Fruit fly (Drosophila melanogaster): ENCODE data around the gene CG14015.
A peak's percentile ranks its signal among the peaks of the same experiment; 100 is the strongest.

CG14015 gene

DNA sequence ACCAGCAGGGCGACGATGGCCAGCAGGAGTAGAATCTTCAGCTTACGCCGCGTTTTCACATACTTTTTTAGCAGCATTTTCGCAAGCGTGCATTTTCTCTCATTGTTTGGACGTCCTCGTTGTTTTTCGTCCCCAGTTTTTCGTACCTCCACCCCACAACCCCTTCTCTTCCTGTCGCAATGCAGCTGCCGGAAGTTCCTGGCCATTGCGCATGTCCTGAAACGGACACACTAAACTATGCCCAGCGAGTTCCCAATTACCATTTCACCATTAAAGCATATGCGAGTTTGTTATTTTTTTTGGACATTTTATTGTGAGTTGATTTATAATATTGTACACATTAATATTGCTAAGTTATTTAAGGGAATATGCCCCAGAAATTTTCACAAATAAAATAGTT, at the start of gene CG14015:
Gene CG14015, minus strand, starts transcription at position 163 of the 400 bp plus-strand sequence.
- TF ChIP-seq CG3919 (GFP tag; optimal IDR thresholded peaks at IDR 0.05) (no peak), salr (GFP tag; optimal IDR thresholded peaks at IDR 0.05) (no peak), ss (GFP tag; optimal IDR thresholded peaks at IDR 0.05) (no peak), CG31627 (GFP tag; optimal IDR thresholded peaks at IDR 0.05) (no peak), CG8319 (GFP tag; optimal IDR thresholded peaks at IDR 0.05) (no peak), Gug (GFP tag; IDR thresholded peaks at IDR 0.05) (no peak), Ets21C (GFP tag; optimal IDR thresholded peaks at IDR 0.05) (no peak), Eip78C (GFP tag) (no peak), Sox102F (GFP tag; optimal IDR thresholded peaks at IDR 0.05) (no peak), fd85E (GFP tag; optimal IDR thresholded peaks at IDR 0.05) (no peak), CG15336 (GFP tag; IDR thresholded peaks at IDR 0.05) (no peak), Lpt (GFP tag; optimal IDR thresholded peaks at IDR 0.05) (no peak), CG6792 (GFP tag; optimal IDR thresholded peaks at IDR 0.05) (no peak), Eip93F (GFP tag; optimal IDR thresholded peaks at IDR 0.05) (no peak)

DNA sequence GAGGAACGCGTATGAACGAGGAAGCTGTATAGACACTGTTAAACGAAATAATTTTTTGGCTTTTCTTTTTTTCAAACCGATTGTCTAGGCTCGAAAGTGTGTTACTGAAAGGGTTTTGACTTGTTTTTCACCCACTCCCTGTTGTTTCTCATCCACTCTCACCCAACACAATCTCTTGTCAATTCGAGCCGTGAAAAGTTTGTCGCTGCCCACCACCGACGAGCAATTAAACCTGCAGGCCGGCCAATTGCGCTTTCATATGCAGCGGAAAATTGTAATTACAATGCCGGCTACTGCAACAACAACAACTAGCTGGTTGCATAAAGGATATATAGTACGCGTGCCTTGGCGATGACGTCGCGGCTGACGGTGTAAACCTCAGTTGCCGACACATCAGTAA, 49.3 kb upstream of the CG14015 start, which contains the start of gene CG7251:
Gene CG7251, minus strand, starts transcription at position 101 of the 400 bp plus-strand sequence.
- TF ChIP-seq Blimp-1 (GFP tag; optimal IDR thresholded peaks at IDR 0.05) (no peak), lz (GFP tag; optimal IDR thresholded peaks at IDR 0.05) (no peak), CG16779 (tag; optimal IDR thresholded peaks at IDR 0.05) (no peak), CG1621 (tag; optimal IDR thresholded peaks at IDR 0.05) (no peak), spab (GFP tag; optimal IDR thresholded peaks at IDR 0.05) (no peak), CG6792 (GFP tag; optimal IDR thresholded peaks at IDR 0.05) (no peak), dsx (GFP tag; optimal IDR thresholded peaks at IDR 0.05; ENCODE audit: poor library complexity, severe bottlenecking) (no peak), OdsH (GFP tag; optimal IDR thresholded peaks at IDR 0.05) (no peak), CG7368 (GFP tag; optimal IDR thresholded peaks at IDR 0.05) (no peak), Sox102F (GFP tag; optimal IDR thresholded peaks at IDR 0.05) (no peak), Hr39 (GFP tag; optimal IDR thresholded peaks at IDR 0.05) (no peak), CG34406 (GFP tag; optimal IDR thresholded peaks at IDR 0.05) (no peak), net (GFP tag; optimal IDR thresholded peaks at IDR 0.05) (no peak), salr (GFP tag; optimal IDR thresholded peaks at IDR 0.05) (no peak), fkh (GFP tag; optimal IDR thresholded peaks at IDR 0.05) (no peak)

DNA sequence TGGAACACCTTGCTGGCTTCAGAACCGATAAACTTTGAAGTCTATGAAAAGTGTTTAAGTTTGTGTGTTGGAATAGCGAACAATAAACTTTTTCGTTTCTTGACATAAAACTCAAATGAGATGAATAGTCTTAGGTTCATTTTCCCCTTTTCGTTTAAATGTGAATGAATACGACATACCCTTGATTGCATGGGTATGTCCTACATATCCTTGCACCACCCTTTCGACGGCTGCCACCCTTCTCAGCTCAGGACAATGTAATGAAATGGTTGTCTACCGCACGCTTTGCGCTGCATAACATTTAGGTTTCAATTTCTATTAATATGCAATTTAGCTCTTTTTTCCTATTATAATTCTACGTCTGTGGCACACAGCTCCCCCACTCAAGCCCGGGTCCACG, 42.0 kb upstream of the CG14015 start, which contains the start of gene CG14011:
Gene CG14011, minus strand, starts transcription at position 101 of the 400 bp plus-strand sequence.
- TF ChIP-seq CG11902 (GFP tag; optimal IDR thresholded peaks at IDR 0.05), result no peak
- TF ChIP-seq Sox102F (GFP tag; optimal IDR thresholded peaks at IDR 0.05), result no peak
- TF ChIP-seq svp (GFP tag), result peak; percentile 6

DNA sequence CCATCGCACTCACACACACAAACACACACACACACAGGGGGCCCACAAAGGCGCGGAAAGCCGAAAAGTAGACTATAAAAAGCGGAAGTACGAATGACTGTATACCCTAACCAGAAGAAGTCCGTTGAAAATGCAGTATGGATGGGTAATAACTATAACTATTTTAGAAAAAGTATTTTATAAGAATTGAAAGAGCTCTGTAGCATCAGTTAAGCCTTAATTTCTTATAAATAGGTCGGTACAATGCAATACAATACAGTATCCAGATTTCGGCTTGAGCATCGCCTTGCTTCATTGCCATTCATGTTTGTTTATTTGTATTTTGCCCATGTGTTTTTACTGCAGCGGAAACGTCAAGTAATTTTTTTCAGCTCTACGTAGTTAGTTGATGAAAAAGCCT, 30.5 kb upstream of the CG14015 start:
- TF ChIP-seq esn (GFP tag; optimal IDR thresholded peaks at IDR 0.05), result no peak
- TF ChIP-seq CG11294 (GFP tag; IDR thresholded peaks at IDR 0.05), result no peak
- TF ChIP-seq fkh (GFP tag; optimal IDR thresholded peaks at IDR 0.05), result no peak
- peak; percentile 57 for TF ChIP-seq CG32006 (GFP tag; optimal IDR thresholded peaks at IDR 0.05)
- peak; percentile 31 for TF ChIP-seq achi (GFP tag; optimal IDR thresholded peaks at IDR 0.05)
- peak; percentile 60; the same call in 2 of the 3 replicates for TF ChIP-seq eg (GFP tag; IDR thresholded peaks at IDR 0.05)
- TF ChIP-seq CG16779 (tag; optimal IDR thresholded peaks at IDR 0.05), result no peak
- peak; percentile 29 for TF ChIP-seq cyc (GFP tag; optimal IDR thresholded peaks at IDR 0.05)
- peak; percentile 56 for TF ChIP-seq Hr39 (GFP tag; optimal IDR thresholded peaks at IDR 0.05)
- peak; percentile 40 for TF ChIP-seq Met (GFP tag; optimal IDR thresholded peaks at IDR 0.05)
- 0 out of 2 replicates have a peak, but pooled peaks have one; percentile 34 for TF ChIP-seq Gug (GFP tag; IDR thresholded peaks at IDR 0.05)
- TF ChIP-seq CG15336 (GFP tag; IDR thresholded peaks at IDR 0.05), result no peak
- TF ChIP-seq CG6808 (GFP tag; optimal IDR thresholded peaks at IDR 0.05), result peak; percentile 11
- no peak for TF ChIP-seq CG3032 (tag; optimal IDR thresholded peaks at IDR 0.05)
- no peak for TF ChIP-seq dac (GFP tag; optimal IDR thresholded peaks at IDR 0.05)
- TF ChIP-seq CG3919 (GFP tag; optimal IDR thresholded peaks at IDR 0.05), result peak; percentile 49
- peak; percentile 42 for TF ChIP-seq CG10669 (GFP tag; optimal IDR thresholded peaks at IDR 0.05)
- TF ChIP-seq CG8319 (GFP tag; optimal IDR thresholded peaks at IDR 0.05), result no peak
- peak; percentile 55; the same call in 2 of the 3 replicates for TF ChIP-seq CG6163 (GFP tag; IDR thresholded peaks at IDR 0.05)
- TF ChIP-seq CG8119 (GFP tag; IDR thresholded peaks at IDR 0.05), result peak; percentile 60; the same call in 2 of the 3 replicates
- no peak for TF ChIP-seq Blimp-1 (GFP tag; optimal IDR thresholded peaks at IDR 0.05)
- no peak for TF ChIP-seq Sox15 (GFP tag; optimal IDR thresholded peaks at IDR 0.05)
- TF ChIP-seq Sox102F (GFP tag; optimal IDR thresholded peaks at IDR 0.05), result peak; percentile 39
- no peak for TF ChIP-seq Lpt (GFP tag; optimal IDR thresholded peaks at IDR 0.05)
- peak; percentile 33 for TF ChIP-seq CG4318 (GFP tag; optimal IDR thresholded peaks at IDR 0.05)
- TF ChIP-seq Eip75B (GFP tag; optimal IDR thresholded peaks at IDR 0.05), result peak; percentile 30
- peak; percentile 58 for TF ChIP-seq OdsH (GFP tag; optimal IDR thresholded peaks at IDR 0.05)
- peak; percentile 36 for TF ChIP-seq fd59A (GFP tag; optimal IDR thresholded peaks at IDR 0.05)
